Fruit fly (Drosophila melanogaster) whole organism, adult: ENCODE data around the gene CG6664.

ENCODE experiments used
- CG14711 ChIP-seq: fragments of 200-800 bp; sonication (Bioruptor generic); optimal IDR thresholded peaks from 2 replicates; lab custom pipeline; 2018; ENCODE audit warnings: missing biosample characterization, mild to moderate bottlenecking, missing genetic modification characterization, moderate library complexity
- Clk ChIP-seq: fragments of 200-800 bp; sonication (Bioruptor generic); optimal IDR thresholded peaks from 2 replicates; lab custom pipeline; 2017; ENCODE audit warnings: missing biosample characterization, missing genetic modification characterization
- Crg-1 ChIP-seq: fragments of 200-800 bp; sonication (Bioruptor generic); optimal IDR thresholded peaks from 2 replicates; lab custom pipeline; 2016; ENCODE audit warnings: missing biosample characterization, missing genetic modification characterization
- Mnt ChIP-seq: fragments of 200-800 bp; sonication (Bioruptor generic); optimal IDR thresholded peaks from 2 replicates; lab custom pipeline; 2016; ENCODE audit warnings: missing biosample characterization, mild to moderate bottlenecking, missing genetic modification characterization
- cic ChIP-seq: fragments of 200-800 bp; sonication (Bioruptor generic); optimal IDR thresholded peaks from 2 replicates; lab custom pipeline; 2017; ENCODE audit warnings: missing biosample characterization, mild to moderate bottlenecking, missing genetic modification characterization, moderate library complexity
- pad ChIP-seq: fragments of 200-800 bp; sonication (Bioruptor generic); optimal IDR thresholded peaks from 3 replicates; lab custom pipeline; 2017; ENCODE audit warnings: missing biosample characterization, missing genetic modification characterization, mild to moderate bottlenecking, moderate library complexity, missing genetic modification reagents
- toe ChIP-seq: fragments of 200-800 bp; sonication (Bioruptor generic); optimal IDR thresholded peaks from 2 replicates; lab custom pipeline; 2016; ENCODE audit warnings: missing biosample characterization, missing genetic modification characterization

dm6 chr3L:17053932-17054331 is 38.0 kb upstream of the CG6664 start:
- TF ChIP-seq Clk, result no peak
- no peak for TF ChIP-seq CG14711 (tag; lab: Kevin White, UChicago)
- no peak for TF ChIP-seq toe (GFP tag; lab: Kevin White, UChicago)
- no peak for TF ChIP-seq Crg-1 (GFP tag; lab: Kevin White, UChicago)
- no peak for TF ChIP-seq cic (GFP tag; lab: Kevin White, UChicago)
- peak; percentile 88 for TF ChIP-seq Mnt (GFP tag; lab: Kevin White, UChicago)
- no peak for TF ChIP-seq pad (GFP tag; lab: Kevin White, UChicago)
